Worm (Caenorhabditis elegans) whole organism, early embryonic: ENCODE measurements around the gene F45B8.5.

Experiments used
- ama-1 ChIP-seq: fragments of 150-350 bp; optimal IDR thresholded peaks from 2 replicates; lab custom pipeline; 2014
- hnd-1 ChIP-seq: sonication (generic microtip); optimal IDR thresholded peaks from 2 replicates; lab custom pipeline; 2016; ENCODE audit warnings: missing genetic modification characterization, missing compliant biosample characterization
- pes-1 ChIP-seq: fragments of 200-800 bp; sonication (Bioruptor generic); IDR thresholded peaks from 2 replicates; pipeline ENCODE4 v1.3.6; 2022; ENCODE audit warnings: missing genetic modification reagents, missing genetic modification characterization, missing compliant biosample characterization

DNA sequence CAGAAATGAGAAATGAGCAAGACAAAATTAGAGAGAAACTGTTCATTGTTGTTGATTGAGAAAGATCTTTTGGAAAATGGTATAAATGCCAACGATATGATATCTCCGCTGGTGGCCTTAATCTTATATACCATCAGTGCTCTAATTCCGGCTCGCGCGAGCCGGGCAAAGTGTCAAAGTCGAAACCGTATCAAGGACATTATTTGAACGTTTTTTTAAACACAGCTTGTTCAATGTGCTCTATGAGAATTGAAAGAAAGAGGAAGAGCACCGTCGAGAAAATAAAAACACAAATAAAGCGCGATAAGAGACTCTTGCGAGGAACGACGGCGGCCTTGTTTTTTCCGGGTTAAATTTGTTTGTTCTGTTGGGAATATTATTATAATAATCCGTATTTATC lies 4.4 kb upstream of the F45B8.5 start, which contains the start of gene idpp-3:
- no peak for TF ChIP-seq hnd-1 (tag; lab: Kevin White, UChicago)
- no peak for TF ChIP-seq ama-1 (lab: Kevin White, UChicago)
- no peak for TF ChIP-seq pes-1 (GFP tag; lab: Robert Waterston, UW)
